Worm (Caenorhabditis elegans): ENCODE results near the gene got-2.2.

Gene got-2.2

ce11 chrX:6219892-6220291 lies 20.9 kb upstream of the got-2.2 start:
- TF ChIP-seq nhr-10 (tag; optimal IDR thresholded peaks at IDR 0.05) (no peak), nhr-6 (tag; optimal IDR thresholded peaks at IDR 0.05) (no peak), nhr-129 (tag; optimal IDR thresholded peaks at IDR 0.05) (peak; percentile 83), alr-1 (tag; optimal IDR thresholded peaks at IDR 0.05) (no peak), sma-9 (GFP tag; optimal IDR thresholded peaks at IDR 0.05) (peak; percentile 76), sma-9 (tag; optimal IDR thresholded peaks at IDR 0.05) (no peak), C34F6.9 (tag; optimal IDR thresholded peaks at IDR 0.05) (peak; percentile 57), ztf-11 (tag; optimal IDR thresholded peaks at IDR 0.05) (no peak), nhr-23 (tag; optimal IDR thresholded peaks at IDR 0.05) (no peak), lin-13 (GFP tag; optimal IDR thresholded peaks at IDR 0.05) (peak; percentile 43), mab-5 (tag; optimal IDR thresholded peaks at IDR 0.05) (peak; percentile 11), F13H6.1 (tag; optimal IDR thresholded peaks at IDR 0.05) (peak; percentile 38), nhr-237 (tag; optimal IDR thresholded peaks at IDR 0.05) (no peak), blmp-1 (tag; optimal IDR thresholded peaks at IDR 0.05; ENCODE audit: insufficient read depth) (no peak), sma-3 (GFP tag; optimal IDR thresholded peaks at IDR 0.05) (peak; percentile 35), nhr-21 (tag; optimal IDR thresholded peaks at IDR 0.05) (peak; percentile 27), mbf-1 (tag; optimal IDR thresholded peaks at IDR 0.05) (no peak), aly-2 (tag; optimal IDR thresholded peaks at IDR 0.05) (no peak), dmd-4 (tag; optimal IDR thresholded peaks at IDR 0.05) (no peak), snpc-4 (tag; optimal IDR thresholded peaks at IDR 0.05) (no peak), nhr-77 (tag; optimal IDR thresholded peaks at IDR 0.05) (no peak), zag-1 (tag; optimal IDR thresholded peaks at IDR 0.05) (no peak), egl-27 (tag; optimal IDR thresholded peaks at IDR 0.05) (peak; percentile 53), ceh-82 (tag; optimal IDR thresholded peaks at IDR 0.05) (no peak), peb-1 (tag; optimal IDR thresholded peaks at IDR 0.05) (no peak), Y55F3AM.14 (GFP tag; optimal IDR thresholded peaks at IDR 0.05) (peak; percentile 34), ceh-16 (tag; optimal IDR thresholded peaks at IDR 0.05) (no peak), lin-11 (tag; optimal IDR thresholded peaks at IDR 0.05) (no peak), unc-39 (tag; optimal IDR thresholded peaks at IDR 0.05) (no peak), ztf-1 (GFP tag; conservative IDR thresholded peaks at IDR 0.05) (no peak), crh-2 (tag; optimal IDR thresholded peaks at IDR 0.05) (peak; percentile 44), ama-1 (optimal IDR thresholded peaks at IDR 0.05) (no peak), fos-1 (tag; optimal IDR thresholded peaks at IDR 0.05) (peak; percentile 12), unc-55 (GFP tag; optimal IDR thresholded peaks at IDR 0.05) (peak; percentile 38), sem-4 (tag; optimal IDR thresholded peaks at IDR 0.05) (peak; percentile 20), nhr-12 (tag; optimal IDR thresholded peaks at IDR 0.05) (no peak), nhr-25 (tag; optimal IDR thresholded peaks at IDR 0.05) (no peak), lsy-2 (tag; optimal IDR thresholded peaks at IDR 0.05) (peak in 1 of 2 experiments; percentile 21), elt-1 (tag; optimal IDR thresholded peaks at IDR 0.05) (no peak)

DNA sequence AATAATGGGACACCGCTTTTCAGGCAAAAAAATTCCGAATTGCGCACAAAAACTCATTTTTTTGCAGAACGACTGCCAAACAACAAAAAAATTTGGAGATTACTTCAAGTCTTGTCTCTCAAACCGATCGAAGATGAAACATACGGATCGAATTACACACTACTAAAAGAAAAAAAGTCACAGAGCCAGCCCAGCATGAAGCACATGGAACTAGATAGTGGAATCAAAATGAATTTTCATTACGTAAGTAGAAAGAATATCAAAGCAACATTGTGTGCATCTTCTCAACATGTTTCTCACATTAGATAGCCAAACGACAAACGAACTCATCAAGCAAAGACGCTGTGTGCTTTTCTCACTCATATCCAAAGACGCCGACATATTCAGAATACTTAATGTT lies 19.7 kb upstream of the got-2.2 start:
- TF ChIP-seq gmeb-1 (tag; optimal IDR thresholded peaks at IDR 0.05) (no peak), sem-4 (tag; optimal IDR thresholded peaks at IDR 0.05) (no peak), nhr-21 (tag; optimal IDR thresholded peaks at IDR 0.05) (no peak), lin-11 (tag; optimal IDR thresholded peaks at IDR 0.05) (no peak), F13H6.1 (tag; optimal IDR thresholded peaks at IDR 0.05) (no peak), mab-5 (tag; optimal IDR thresholded peaks at IDR 0.05) (no peak), peb-1 (tag; optimal IDR thresholded peaks at IDR 0.05) (no peak), mdl-1 (tag; optimal IDR thresholded peaks at IDR 0.05) (no peak), elt-1 (tag; optimal IDR thresholded peaks at IDR 0.05) (no peak), sma-3 (GFP tag; optimal IDR thresholded peaks at IDR 0.05) (no peak), skn-1 (tag; optimal IDR thresholded peaks at IDR 0.05) (no peak), snpc-4 (tag; optimal IDR thresholded peaks at IDR 0.05) (no peak), dmd-4 (tag; optimal IDR thresholded peaks at IDR 0.05) (no peak), nhr-77 (tag; optimal IDR thresholded peaks at IDR 0.05) (no peak), fos-1 (tag; optimal IDR thresholded peaks at IDR 0.05) (no peak), Y55F3AM.14 (GFP tag; optimal IDR thresholded peaks at IDR 0.05) (no peak), zag-1 (tag; optimal IDR thresholded peaks at IDR 0.05) (no peak), nhr-6 (tag; optimal IDR thresholded peaks at IDR 0.05) (no peak), ceh-16 (tag; optimal IDR thresholded peaks at IDR 0.05) (no peak)

DNA sequence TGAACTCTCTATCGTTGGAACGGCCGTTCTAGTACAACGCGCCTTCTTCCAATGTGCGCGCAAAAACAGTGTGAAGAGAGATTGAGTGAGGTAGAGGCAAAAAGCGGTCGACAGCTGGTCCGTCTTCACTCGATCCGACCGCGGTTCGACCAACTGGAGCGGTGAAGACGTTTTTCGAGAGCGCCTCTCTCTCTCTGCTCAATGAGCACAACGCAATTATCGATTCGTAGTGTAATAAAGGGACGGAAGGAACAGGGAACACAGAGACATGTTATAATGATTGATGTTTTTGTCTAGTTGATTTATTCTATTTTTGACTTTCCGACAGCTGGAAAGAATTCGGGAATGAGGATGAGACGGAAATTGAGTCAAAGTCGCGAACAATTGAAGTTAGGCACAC lies 15.9 kb upstream of the got-2.2 start:
- no peak for TF ChIP-seq aly-2 (tag; optimal IDR thresholded peaks at IDR 0.05)
- peak; percentile 32 for TF ChIP-seq sma-9 (GFP tag; optimal IDR thresholded peaks at IDR 0.05)
- TF ChIP-seq sma-9 (tag; optimal IDR thresholded peaks at IDR 0.05) = no peak
- TF ChIP-seq elt-1 (tag; optimal IDR thresholded peaks at IDR 0.05) = no peak
- no peak for TF ChIP-seq elt-3 (tag; optimal IDR thresholded peaks at IDR 0.05)

Measured in whole organism, L2 larva.